Worm (Caenorhabditis elegans): ENCODE data around the gene F14H3.4.

F14H3.4 gene

DNA sequence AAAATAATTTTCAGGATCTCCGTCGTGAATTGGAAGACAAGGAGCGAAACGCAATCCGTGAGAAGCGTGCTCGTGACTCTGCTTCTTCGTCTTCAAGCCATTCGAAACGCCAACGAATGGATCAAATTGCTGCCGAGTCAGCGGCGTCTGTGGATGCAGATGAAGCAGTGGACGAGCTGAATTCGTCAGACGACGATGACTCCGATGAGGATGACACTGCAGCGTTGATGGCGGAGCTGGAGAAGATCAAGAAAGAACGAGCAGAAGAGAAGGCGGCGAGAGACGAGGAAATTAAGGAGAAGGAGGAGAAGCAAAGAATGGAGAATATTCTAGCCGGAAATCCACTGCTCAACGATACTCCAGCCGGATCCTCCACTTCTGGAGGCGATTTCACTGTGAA lies 31.3 kb downstream of the F14H3.4 start:
- TF ChIP-seq nhr-11 (tag; optimal IDR thresholded peaks at IDR 0.05) = no peak
- peak; percentile 51 for TF ChIP-seq set-16 (GFP tag; IDR thresholded peaks at IDR 0.05)

DNA sequence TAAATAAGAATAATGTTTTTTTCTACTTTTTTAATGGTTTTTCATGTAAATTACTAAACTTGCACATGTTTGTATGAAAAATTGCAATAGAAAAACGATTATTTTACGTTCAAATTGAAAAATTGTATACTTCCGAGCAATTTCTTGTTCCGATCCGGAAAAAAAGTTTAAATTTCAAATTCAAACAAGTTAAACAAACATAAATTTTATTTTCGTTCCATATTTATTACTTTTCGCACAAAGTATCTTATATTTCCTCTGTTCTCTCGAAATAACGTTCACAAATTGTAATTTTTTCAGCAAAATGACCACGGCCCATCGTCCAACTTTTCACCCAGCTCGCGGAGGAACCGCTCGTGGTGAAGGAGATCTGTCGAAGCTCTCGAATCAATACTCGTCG lies 31.8 kb downstream of the F14H3.4 start, which contains the start of gene cwc-15:
Gene cwc-15, plus strand, starts transcription at position 301 of the 400 bp plus-strand sequence.
- TF ChIP-seq aly-2 (tag; optimal IDR thresholded peaks at IDR 0.05) = no peak
- TF ChIP-seq lir-3 (tag; optimal IDR thresholded peaks at IDR 0.05) = no peak
- no peak for TF ChIP-seq vab-7 (GFP tag; IDR thresholded peaks at IDR 0.05)

DNA sequence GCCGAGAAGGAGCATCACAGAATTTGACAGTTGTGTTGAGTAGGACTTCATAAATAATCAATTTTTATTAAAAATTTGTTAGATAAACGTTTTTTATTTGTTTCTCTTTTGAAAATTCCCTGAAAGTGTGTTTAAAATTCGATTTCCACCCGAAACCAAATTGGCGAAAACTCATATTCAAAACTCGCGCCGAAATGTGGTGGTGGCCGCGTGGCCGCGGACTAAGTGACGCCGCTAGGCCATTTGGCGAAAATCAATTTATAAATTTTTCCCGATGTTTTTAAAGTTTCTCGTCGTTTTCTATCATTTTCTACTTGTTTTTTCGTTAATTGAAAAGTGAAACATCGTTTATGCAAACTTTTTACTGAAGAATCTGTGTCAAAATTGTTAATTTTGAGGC lies 32.3 kb downstream of the F14H3.4 start:
- TF ChIP-seq dpl-1 (GFP tag; optimal IDR thresholded peaks at IDR 0.05) (peak; percentile 88), pqm-1 (tag; optimal IDR thresholded peaks at IDR 0.05) (no peak), ZK337.2 (GFP tag; IDR thresholded peaks at IDR 0.05) (0 out of 2 replicates have a peak, but pooled peaks have one; percentile 18), unc-130 (GFP tag; optimal IDR thresholded peaks at IDR 0.05) (peak; percentile 63), saeg-2 (GFP tag; IDR thresholded peaks at IDR 0.05) (no peak), duxl-1 (tag; optimal IDR thresholded peaks at IDR 0.05; ENCODE audit: poor library complexity) (peak; percentile 10), mdt-29 (GFP tag; IDR thresholded peaks at IDR 0.05) (no peak), hif-1 (tag; optimal IDR thresholded peaks at IDR 0.05) (peak in 1 of 2 experiments; percentile 77), mes-2 (tag; optimal IDR thresholded peaks at IDR 0.05; ENCODE audit: poor library complexity, severe bottlenecking) (peak; percentile 97)

DNA sequence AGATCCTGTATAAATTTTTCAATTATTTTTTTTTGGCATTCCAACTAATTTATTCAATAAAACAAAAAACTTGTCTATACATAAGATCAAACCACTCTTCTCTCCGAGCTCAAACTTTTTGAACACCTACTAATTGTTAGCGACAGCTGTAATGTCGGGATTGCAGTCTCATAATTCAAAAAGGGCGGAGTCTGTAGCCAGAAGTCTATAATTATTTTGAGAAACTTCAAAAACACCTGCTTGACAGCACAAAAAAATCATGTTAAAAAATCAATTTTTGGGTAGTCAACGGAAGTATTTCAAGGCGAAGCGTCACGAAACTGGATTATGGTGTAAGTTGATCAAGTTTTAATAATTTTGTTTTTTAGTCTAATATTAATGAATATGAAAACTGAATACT lies 34.8 kb downstream of the F14H3.4 start, which contains the start of gene srx-44:
Gene srx-44, plus strand, starts transcription at position 301 of the 400 bp plus-strand sequence.
- TF ChIP-seq jun-1 (tag; optimal IDR thresholded peaks at IDR 0.05) = no peak
- TF ChIP-seq dpl-1 (GFP tag; optimal IDR thresholded peaks at IDR 0.05) = no peak
- TF ChIP-seq lir-3 (tag; optimal IDR thresholded peaks at IDR 0.05) = no peak
- TF ChIP-seq fkh-10 (GFP tag; optimal IDR thresholded peaks at IDR 0.05) = no peak
- peak; percentile 38 for TF ChIP-seq aha-1 (tag)
- no peak for TF ChIP-seq Y75B8A.6 (GFP tag; IDR thresholded peaks at IDR 0.05)

DNA sequence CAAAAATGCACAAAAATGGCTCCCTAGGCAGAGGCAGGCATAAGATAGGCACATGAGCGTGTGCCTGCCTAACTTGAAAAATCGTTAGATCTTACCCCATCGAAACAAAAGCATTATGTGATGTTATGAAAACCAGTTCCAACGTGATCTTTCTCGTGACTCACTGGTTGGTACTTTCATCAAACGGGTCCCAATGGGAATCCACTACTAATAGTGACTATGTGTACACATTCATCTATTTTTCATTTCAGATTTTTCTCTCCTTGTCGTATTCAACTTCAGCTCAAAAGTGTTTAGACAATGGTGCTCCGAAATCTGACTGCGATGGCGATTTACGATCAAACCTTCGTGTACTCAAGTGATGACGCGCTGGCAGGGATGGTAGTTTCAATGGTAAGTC lies 37.2 kb downstream of the F14H3.4 start, which contains the start of gene srx-43:
Gene srx-43, plus strand, starts transcription at position 301 of the 400 bp plus-strand sequence.
- TF ChIP-seq unc-62 (GFP tag; optimal IDR thresholded peaks at IDR 0.05 in 1 of 2) (peak in 1 of 2 experiments; percentile 74), unc-62 (tag; optimal IDR thresholded peaks at IDR 0.05) (no peak), zip-2 (tag; optimal IDR thresholded peaks at IDR 0.05) (no peak), mdl-1 (tag; optimal IDR thresholded peaks at IDR 0.05) (no peak)

DNA sequence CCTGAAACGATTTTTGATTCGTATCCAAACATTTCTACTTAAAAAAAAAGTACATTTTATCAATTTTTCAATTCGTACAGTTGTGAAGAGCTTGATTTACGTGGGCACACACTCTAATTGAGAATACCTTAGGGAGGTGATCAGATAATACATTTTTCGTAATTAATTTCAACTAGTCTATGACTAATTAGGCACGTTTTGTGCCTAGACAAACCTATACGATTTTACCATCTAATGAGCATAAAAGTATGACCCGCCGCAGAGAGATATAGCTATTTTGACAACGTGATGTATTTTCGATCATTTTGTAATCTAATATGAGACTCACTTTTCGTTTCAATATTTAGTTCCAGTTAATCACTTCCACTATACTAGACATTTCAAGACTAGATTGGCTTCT lies 37.9 kb downstream of the F14H3.4 start:
- TF ChIP-seq hlh-11 (tag; optimal IDR thresholded peaks at IDR 0.05) (no peak), aha-1 (tag) (peak; percentile 54)

DNA sequence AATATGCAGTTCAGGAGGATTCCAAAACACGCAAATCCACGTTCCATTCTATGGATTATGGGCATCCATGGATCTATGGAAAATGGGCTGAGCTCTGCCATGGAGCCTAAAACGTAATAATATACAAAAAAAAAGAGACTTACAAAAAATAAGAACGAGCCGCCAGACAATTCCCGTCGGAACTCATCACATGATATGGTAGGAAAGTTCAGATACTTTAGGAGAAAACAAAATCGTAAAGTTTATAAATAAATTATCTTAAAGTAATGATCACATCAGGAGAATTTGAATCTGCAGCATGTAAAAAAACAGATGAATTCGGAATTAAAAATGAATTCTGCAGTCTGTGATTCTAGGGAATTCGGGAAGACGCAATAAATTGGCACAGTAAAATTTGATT lies 39.2 kb downstream of the F14H3.4 start, which contains the start of gene str-232:
Gene str-232, minus strand, starts transcription at position 101 of the 400 bp plus-strand sequence.
- no peak for TF ChIP-seq spr-3 (GFP tag; optimal IDR thresholded peaks at IDR 0.05)
- TF ChIP-seq set-16 (GFP tag; IDR thresholded peaks at IDR 0.05) = no peak
- no peak for TF ChIP-seq Y105C5A.15 (GFP tag; IDR thresholded peaks at IDR 0.05)
- TF ChIP-seq vab-7 (GFP tag; IDR thresholded peaks at IDR 0.05) = no peak
- TF ChIP-seq mdt-29 (GFP tag; IDR thresholded peaks at IDR 0.05) = no peak
- no peak for TF ChIP-seq zip-11 (GFP tag; IDR thresholded peaks at IDR 0.05)
- no peak for TF ChIP-seq sdz-12 (GFP tag; optimal IDR thresholded peaks at IDR 0.05)
- TF ChIP-seq nhr-76 (tag; optimal IDR thresholded peaks at IDR 0.05) = no peak
- no peak for TF ChIP-seq nhr-11 (tag; optimal IDR thresholded peaks at IDR 0.05)
- no peak for TF ChIP-seq arid-1 (GFP tag; conservative IDR thresholded peaks at IDR 0.05)
- no peak for TF ChIP-seq skn-1 (tag; optimal IDR thresholded peaks at IDR 0.05)
- TF ChIP-seq ces-1 (GFP tag; optimal IDR thresholded peaks at IDR 0.05) = no peak
- no peak for TF ChIP-seq php-3 (GFP tag; IDR thresholded peaks at IDR 0.05)
- TF ChIP-seq mdl-1 (tag; optimal IDR thresholded peaks at IDR 0.05) = no peak
- TF ChIP-seq fos-1 (tag; optimal IDR thresholded peaks at IDR 0.05) = no peak
- TF ChIP-seq nhr-111 (GFP tag; optimal IDR thresholded peaks at IDR 0.05) = no peak
